Worm (Caenorhabditis elegans): ENCODE results near the gene Y43D4A.2.

The Y43D4A.2 gene

DNA sequence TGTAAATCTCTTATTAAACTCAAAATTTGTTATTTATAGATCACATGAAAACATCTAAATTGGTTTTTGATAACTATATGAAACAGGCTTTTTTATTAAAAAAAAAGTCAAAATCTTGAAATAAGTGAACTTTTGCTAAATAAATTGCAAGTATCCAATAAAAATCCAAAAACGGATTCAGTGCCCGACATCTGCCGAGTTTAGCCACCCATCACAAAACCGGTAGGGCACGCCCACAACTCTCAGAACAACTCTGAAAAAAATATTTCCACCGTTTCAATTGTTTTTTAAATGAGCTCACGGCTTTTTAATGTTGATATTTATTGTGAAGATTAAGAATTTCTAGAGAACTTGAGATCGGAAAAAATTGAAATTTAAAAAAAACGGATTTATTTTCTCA lies 46.0 kb downstream of the Y43D4A.2 start:
- TF ChIP-seq lim-6 (tag; optimal IDR thresholded peaks at IDR 0.05) = no peak
- no peak for TF ChIP-seq nhr-232 (tag; optimal IDR thresholded peaks at IDR 0.05)
- TF ChIP-seq odd-2 (tag; optimal IDR thresholded peaks at IDR 0.05) = no peak
- no peak for TF ChIP-seq elt-2 (tag; optimal IDR thresholded peaks at IDR 0.05)
- no peak for TF ChIP-seq pros-1 (tag; optimal IDR thresholded peaks at IDR 0.05)
- no peak for TF ChIP-seq ceh-19 (GFP tag; optimal IDR thresholded peaks at IDR 0.05)

DNA sequence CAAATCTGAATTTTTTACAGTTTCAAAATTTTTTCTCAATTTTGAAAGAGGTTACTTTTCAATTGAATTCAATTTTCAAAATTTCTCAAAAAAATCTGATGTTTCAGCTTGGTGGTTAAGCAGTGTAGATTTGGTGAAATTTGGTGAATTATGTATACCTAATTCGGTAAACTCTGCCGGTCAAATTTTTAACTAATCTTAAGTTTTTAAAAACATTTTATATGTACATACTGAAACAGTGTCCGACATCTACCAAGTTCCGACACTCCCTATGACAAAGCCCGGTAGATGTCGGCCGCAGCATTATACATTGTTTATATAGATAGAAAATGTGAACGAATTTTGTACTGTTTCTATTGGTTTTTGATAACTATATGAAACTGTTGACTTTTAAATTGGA lies 48.7 kb downstream of the Y43D4A.2 start:
- TF ChIP-seq pax-1 (tag; optimal IDR thresholded peaks at IDR 0.05) (no peak), lim-6 (tag; optimal IDR thresholded peaks at IDR 0.05) (no peak), hlh-8 (tag; optimal IDR thresholded peaks at IDR 0.05) (no peak), ceh-48 (tag; optimal IDR thresholded peaks at IDR 0.05) (no peak), hlh-30 (tag; optimal IDR thresholded peaks at IDR 0.05; ENCODE audit: insufficient read depth) (no peak), rnt-1 (tag; optimal IDR thresholded peaks at IDR 0.05) (no peak), ets-4 (tag; optimal IDR thresholded peaks at IDR 0.05) (no peak), ceh-30 (tag; optimal IDR thresholded peaks at IDR 0.05) (no peak), ztf-16 (tag; optimal IDR thresholded peaks at IDR 0.05) (no peak), ttx-3 (tag; optimal IDR thresholded peaks at IDR 0.05) (no peak), pha-4 (tag; optimal IDR thresholded peaks at IDR 0.05) (no peak), sox-2 (GFP tag; IDR thresholded peaks at IDR 0.05) (no peak), unc-42 (tag; optimal IDR thresholded peaks at IDR 0.05) (no peak), ceh-6 (GFP tag; optimal IDR thresholded peaks at IDR 0.05) (no peak), sox-4 (tag; optimal IDR thresholded peaks at IDR 0.05) (no peak)

DNA sequence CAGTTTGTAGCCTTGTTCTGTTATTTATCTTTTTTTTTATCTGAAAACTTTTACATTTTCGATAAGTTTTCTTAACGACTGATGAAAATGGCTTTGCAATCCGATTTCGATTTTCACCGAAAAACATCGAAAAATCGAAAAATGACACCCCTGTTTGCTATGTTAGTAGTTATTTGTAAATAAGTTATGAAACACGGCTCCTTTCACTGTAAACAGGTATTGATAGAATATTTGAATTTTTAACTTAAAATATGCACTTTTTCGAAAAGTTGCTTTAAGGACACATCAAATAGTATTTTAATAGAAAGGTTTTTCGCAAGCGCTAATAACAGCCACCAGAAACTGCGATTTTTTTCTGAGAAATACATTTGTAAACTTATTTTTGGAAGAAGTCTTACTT lies 59.2 kb downstream of the Y43D4A.2 start:
- TF ChIP-seq ceh-31 (tag; optimal IDR thresholded peaks at IDR 0.05) = no peak
- no peak for TF ChIP-seq hlh-6 (tag; optimal IDR thresholded peaks at IDR 0.05)
- TF ChIP-seq fax-1 (tag; optimal IDR thresholded peaks at IDR 0.05) = no peak
- TF ChIP-seq eyg-1 (tag; optimal IDR thresholded peaks at IDR 0.05) = no peak
- TF ChIP-seq pha-4 (tag; optimal IDR thresholded peaks at IDR 0.05) = no peak
- no peak for TF ChIP-seq fkh-6 (tag; optimal IDR thresholded peaks at IDR 0.05)
- no peak for TF ChIP-seq hlh-8 (tag; optimal IDR thresholded peaks at IDR 0.05)
- TF ChIP-seq tbx-7 (tag; optimal IDR thresholded peaks at IDR 0.05) = no peak
- TF ChIP-seq ref-2 (tag; optimal IDR thresholded peaks at IDR 0.05) = no peak
- no peak for TF ChIP-seq che-1 (tag; optimal IDR thresholded peaks at IDR 0.05)
- TF ChIP-seq gmeb-2 (tag; optimal IDR thresholded peaks at IDR 0.05) = no peak
- TF ChIP-seq ceh-45 (GFP tag; IDR thresholded peaks at IDR 0.05) = no peak
- TF ChIP-seq sdc-2 (tag; optimal IDR thresholded peaks at IDR 0.05) = no peak
- TF ChIP-seq pros-1 (tag; optimal IDR thresholded peaks at IDR 0.05) = no peak
- no peak for TF ChIP-seq sox-4 (tag; optimal IDR thresholded peaks at IDR 0.05)
- TF ChIP-seq dmd-4 (tag; optimal IDR thresholded peaks at IDR 0.05; ENCODE audit: borderline replicate concordance) = no peak
- TF ChIP-seq K02D7.2 (tag; optimal IDR thresholded peaks at IDR 0.05) = no peak
- TF ChIP-seq F13H6.1 (tag; optimal IDR thresholded peaks at IDR 0.05) = no peak
- TF ChIP-seq ets-4 (tag; optimal IDR thresholded peaks at IDR 0.05) = no peak
- TF ChIP-seq C38D4.7 (GFP tag; optimal IDR thresholded peaks at IDR 0.05) = no peak
